Fruit fly (Drosophila melanogaster): ENCODE data around the gene Gr63a.

Gr63a gene

dm6 chr3L:3928943-3929785 lies 32.8 kb upstream of the Gr63a start:
- TF ChIP-seq CG1620 (GFP tag; optimal IDR thresholded peaks at IDR 0.05) (no peak), cic (GFP tag; optimal IDR thresholded peaks at IDR 0.05) (peak; percentile 68)

dm6 chr3L:3928205-3928942 lies 32.0 kb upstream of the Gr63a start:
- peak; percentile 97 for TF ChIP-seq Hr96 (GFP tag; optimal IDR thresholded peaks at IDR 0.05)
- TF ChIP-seq Mnt (GFP tag; optimal IDR thresholded peaks at IDR 0.05) = peak; percentile 87
- TF ChIP-seq CG33017 (tag; optimal IDR thresholded peaks at IDR 0.05) = peak; percentile 94
- peak; percentile 98 for TF ChIP-seq CG11617 (GFP tag; optimal IDR thresholded peaks at IDR 0.05)
- peak; percentile 97 for TF ChIP-seq Clk (GFP tag; optimal IDR thresholded peaks at IDR 0.05)
- TF ChIP-seq CG12768 (GFP tag; optimal IDR thresholded peaks at IDR 0.05) = peak; percentile 98
- TF ChIP-seq CG7101 (tag; optimal IDR thresholded peaks at IDR 0.05) = peak; percentile 97
- peak; percentile 99 for TF ChIP-seq tj (GFP tag; optimal IDR thresholded peaks at IDR 0.05)
- TF ChIP-seq CG14711 (tag; optimal IDR thresholded peaks at IDR 0.05) = peak; percentile 90
- TF ChIP-seq ovo (GFP tag; optimal IDR thresholded peaks at IDR 0.05) = peak; percentile 92
- TF ChIP-seq cnc (optimal IDR thresholded peaks at IDR 0.05) = no peak
- peak; percentile 96 for TF ChIP-seq CG5204 (GFP tag; optimal IDR thresholded peaks at IDR 0.05)
- TF ChIP-seq Crg-1 (GFP tag; optimal IDR thresholded peaks at IDR 0.05) = peak; percentile 94
- peak; percentile 92 for TF ChIP-seq toe (GFP tag; optimal IDR thresholded peaks at IDR 0.05)
- peak; percentile 96 for TF ChIP-seq CG7045 (GFP tag; optimal IDR thresholded peaks at IDR 0.05)
- TF ChIP-seq cic (GFP tag; optimal IDR thresholded peaks at IDR 0.05) = peak; percentile 94
- TF ChIP-seq bab1 (GFP tag; optimal IDR thresholded peaks at IDR 0.05) = peak; percentile 82
- TF ChIP-seq pad (GFP tag; optimal IDR thresholded peaks at IDR 0.05) = peak; percentile 88
- peak; percentile 95 for TF ChIP-seq CG1620 (GFP tag; optimal IDR thresholded peaks at IDR 0.05)
- peak; percentile 94 for TF ChIP-seq kay (GFP tag; ENCODE audit: borderline replicate concordance)

dm6 chr3L:3927462-3927861 lies 31.1 kb upstream of the Gr63a start:
- no peak for TF ChIP-seq CG14711 (tag; optimal IDR thresholded peaks at IDR 0.05)

dm6 chr3L:3926191-3926765 lies 29.9 kb upstream of the Gr63a start:
- TF ChIP-seq CG7045 (GFP tag; optimal IDR thresholded peaks at IDR 0.05) (no peak), ovo (GFP tag; optimal IDR thresholded peaks at IDR 0.05) (peak; percentile 34), Mnt (GFP tag; optimal IDR thresholded peaks at IDR 0.05) (peak; percentile 10), tj (GFP tag; optimal IDR thresholded peaks at IDR 0.05) (peak; percentile 54), bab1 (GFP tag; optimal IDR thresholded peaks at IDR 0.05) (no peak), cic (GFP tag; optimal IDR thresholded peaks at IDR 0.05) (peak; percentile 44), pad (GFP tag; optimal IDR thresholded peaks at IDR 0.05) (peak; percentile 92), cnc (optimal IDR thresholded peaks at IDR 0.05) (peak in 1 of 2 experiments; percentile 65)

DNA sequence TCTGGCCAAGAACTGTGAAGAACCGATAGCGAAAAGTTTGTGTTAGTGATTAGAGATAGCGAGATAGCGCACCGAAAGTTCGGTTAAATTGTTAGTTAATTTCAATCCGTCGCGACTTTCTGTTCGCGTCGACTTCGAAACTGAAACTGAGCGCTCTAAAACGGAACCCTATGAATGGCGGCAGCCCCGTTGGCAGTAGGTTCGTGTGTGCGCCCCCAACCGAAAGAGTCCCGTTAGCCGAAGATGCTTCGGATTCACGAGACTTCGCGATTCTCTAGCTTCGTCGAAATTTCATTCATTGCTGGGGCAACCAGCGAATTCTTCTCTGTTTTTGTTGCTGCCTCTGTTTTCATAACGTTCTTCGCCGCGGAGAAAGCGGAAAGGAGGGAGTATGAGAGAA lies 29.1 kb upstream of the Gr63a start:
- peak; percentile 42 for TF ChIP-seq kay (GFP tag; ENCODE audit: borderline replicate concordance)
- TF ChIP-seq Crg-1 (GFP tag; optimal IDR thresholded peaks at IDR 0.05) = no peak
- peak; percentile 93 for TF ChIP-seq cic (GFP tag; optimal IDR thresholded peaks at IDR 0.05)
- TF ChIP-seq CG1620 (GFP tag; optimal IDR thresholded peaks at IDR 0.05) = no peak
- TF ChIP-seq ovo (GFP tag; optimal IDR thresholded peaks at IDR 0.05) = peak; percentile 78
- peak; percentile 42 for TF ChIP-seq Mnt (GFP tag; optimal IDR thresholded peaks at IDR 0.05)
- TF ChIP-seq CG12768 (GFP tag; optimal IDR thresholded peaks at IDR 0.05) = peak; percentile 38

dm6 chr3L:3923631-3924274 lies 27.4 kb upstream of the Gr63a start:
- TF ChIP-seq bab1 (GFP tag; optimal IDR thresholded peaks at IDR 0.05) (no peak), tj (GFP tag; optimal IDR thresholded peaks at IDR 0.05) (peak; percentile 3), CG5204 (GFP tag; optimal IDR thresholded peaks at IDR 0.05) (no peak), CG33017 (tag; optimal IDR thresholded peaks at IDR 0.05) (no peak), CG7101 (tag; optimal IDR thresholded peaks at IDR 0.05) (no peak), cic (GFP tag; optimal IDR thresholded peaks at IDR 0.05) (peak; percentile 59), kay (GFP tag; ENCODE audit: borderline replicate concordance) (peak; percentile 34), CG12768 (GFP tag; optimal IDR thresholded peaks at IDR 0.05) (peak; percentile 46), CG1620 (GFP tag; optimal IDR thresholded peaks at IDR 0.05) (no peak), ovo (GFP tag; optimal IDR thresholded peaks at IDR 0.05) (no peak), Hr96 (GFP tag; optimal IDR thresholded peaks at IDR 0.05) (no peak), CG11617 (GFP tag; optimal IDR thresholded peaks at IDR 0.05) (no peak), Crg-1 (GFP tag; optimal IDR thresholded peaks at IDR 0.05) (no peak), Mnt (GFP tag; optimal IDR thresholded peaks at IDR 0.05) (no peak), Clk (GFP tag; optimal IDR thresholded peaks at IDR 0.05) (no peak)

Measured in whole organism, adult.